Fruit fly (Drosophila melanogaster) whole organism, embryonic: ENCODE measurements around the gene Sk1.
A peak's percentile ranks its signal among the peaks of the same experiment; 100 is the strongest.

ENCODE experiments used
- Atf-2 ChIP-seq: fragments of 200-800 bp; sonication (Bioruptor generic); optimal IDR thresholded peaks from 2 replicates; lab custom pipeline; 2016; ENCODE audit warnings: missing biosample characterization, missing genetic modification characterization
- B-H1 ChIP-seq: fragments of 200-800 bp; sonication (Bioruptor generic); IDR thresholded peaks from 3 replicates; pipeline ENCODE4 v1.3.6; 2022; ENCODE audit warnings: missing biosample characterization, missing genetic modification characterization
- CG11093 ChIP-seq: fragments of 200-800 bp; sonication (Bioruptor generic); IDR thresholded peaks from 3 replicates; pipeline ENCODE4 v1.3.6; 2022; ENCODE audit warnings: missing biosample characterization, missing genetic modification characterization
- CG11723 ChIP-seq: fragments of 200-800 bp; sonication (Bioruptor generic); optimal IDR thresholded peaks from 2 replicates; lab custom pipeline; 2017; ENCODE audit warnings: missing biosample characterization, mild to moderate bottlenecking, missing genetic modification characterization
- CG13775 ChIP-seq: fragments of 200-800 bp; sonication (Bioruptor generic); optimal IDR thresholded peaks from 3 replicates; lab custom pipeline; 2017; ENCODE audit warnings: missing biosample characterization, mild to moderate bottlenecking, missing genetic modification characterization
- CG13894 ChIP-seq: fragments of 200-800 bp; sonication (Bioruptor generic); optimal IDR thresholded peaks from 3 replicates; lab custom pipeline; 2018; ENCODE audit warnings: missing biosample characterization, mild to moderate bottlenecking, missing genetic modification characterization, moderate library complexity
- CG14710 ChIP-seq: fragments of 200-800 bp; sonication (Bioruptor generic); optimal IDR thresholded peaks from 3 replicates; lab custom pipeline; 2019; ENCODE audit warnings: missing biosample characterization, mild to moderate bottlenecking, missing genetic modification characterization, moderate library complexity
- CG15269 ChIP-seq: fragments of 200-800 bp; sonication (Bioruptor generic); optimal IDR thresholded peaks from 2 replicates; lab custom pipeline; 2018; ENCODE audit warnings: missing biosample characterization, mild to moderate bottlenecking, missing genetic modification characterization, moderate library complexity
- CG2116 ChIP-seq: fragments of 200-800 bp; sonication (Bioruptor generic); optimal IDR thresholded peaks from 3 replicates; lab custom pipeline; 2018; ENCODE audit warnings: missing biosample characterization, mild to moderate bottlenecking, missing genetic modification characterization
- CG33213 ChIP-seq: fragments of 200-800 bp; sonication (Bioruptor generic); optimal IDR thresholded peaks from 3 replicates; lab custom pipeline; 2016; ENCODE audit warnings: missing biosample characterization, missing genetic modification characterization
- CG3407 ChIP-seq: fragments of 200-800 bp; sonication (Bioruptor generic); optimal IDR thresholded peaks from 2 replicates; lab custom pipeline; 2018; ENCODE audit warnings: missing biosample characterization, mild to moderate bottlenecking, missing genetic modification characterization
- CG4282 ChIP-seq: fragments of 200-800 bp; sonication (Bioruptor generic); optimal IDR thresholded peaks from 2 replicates; lab custom pipeline; 2016; ENCODE audit warnings: missing biosample characterization, missing genetic modification characterization
- CG4820 ChIP-seq: fragments of 200-800 bp; sonication (Bioruptor generic); optimal IDR thresholded peaks from 3 replicates; lab custom pipeline; 2016; ENCODE audit warnings: missing biosample characterization, missing genetic modification characterization
- CG5953 ChIP-seq: fragments of 200-800 bp; sonication (Bioruptor generic); IDR thresholded peaks from 2 replicates; pipeline ENCODE4 v1.3.6; 2022; ENCODE audit warnings: missing biosample characterization, missing genetic modification characterization
- CG6765 ChIP-seq: fragments of 200-800 bp; sonication (Bioruptor generic); optimal IDR thresholded peaks from 3 replicates; lab custom pipeline; 2017; ENCODE audit warnings: missing biosample characterization, mild to moderate bottlenecking, missing genetic modification characterization
- CG7372 ChIP-seq: fragments of 200-800 bp; sonication (Bioruptor generic); IDR thresholded peaks from 2 replicates; pipeline ENCODE4 v1.3.6; 2022; ENCODE audit warnings: missing biosample characterization, missing genetic modification characterization
- CG7745 ChIP-seq: fragments of 200-800 bp; sonication (Bioruptor generic); optimal IDR thresholded peaks from 2 replicates; lab custom pipeline; 2018; ENCODE audit warnings: missing biosample characterization, mild to moderate bottlenecking, missing genetic modification characterization, moderate library complexity
- CG8281 ChIP-seq: fragments of 200-800 bp; sonication (Bioruptor generic); optimal IDR thresholded peaks from 2 replicates; lab custom pipeline; 2018; ENCODE audit warnings: missing biosample characterization, mild to moderate bottlenecking, missing genetic modification characterization, moderate library complexity
- CG9437 ChIP-seq: fragments of 200-800 bp; sonication (Bioruptor generic); optimal IDR thresholded peaks from 2 replicates; lab custom pipeline; 2018; ENCODE audit warnings: missing biosample characterization, mild to moderate bottlenecking, missing genetic modification characterization
- CG9727 ChIP-seq: fragments of 200-800 bp; sonication (Bioruptor generic); optimal IDR thresholded peaks from 3 replicates; lab custom pipeline; 2017; ENCODE audit warnings: missing biosample characterization, mild to moderate bottlenecking, missing genetic modification characterization
- Fer1 ChIP-seq: fragments of 200-800 bp; sonication (Bioruptor generic); optimal IDR thresholded peaks from 2 replicates; lab custom pipeline; 2017; ENCODE audit warnings: missing biosample characterization, mild to moderate bottlenecking, missing genetic modification characterization
- Fer3 ChIP-seq: fragments of 200-800 bp; sonication (Bioruptor generic); optimal IDR thresholded peaks from 2 replicates; lab custom pipeline; 2018; ENCODE audit warnings: missing biosample characterization, mild to moderate bottlenecking, missing genetic modification characterization, moderate library complexity
- Lim3 ChIP-seq: fragments of 200-800 bp; sonication (Bioruptor generic); IDR thresholded peaks from 2 replicates; pipeline ENCODE4 v1.3.6; 2022; ENCODE audit warnings: missing biosample characterization, missing genetic modification characterization
- NK7.1 ChIP-seq: fragments of 200-800 bp; sonication (Bioruptor generic); optimal IDR thresholded peaks from 3 replicates; lab custom pipeline; 2016; ENCODE audit warnings: missing biosample characterization, missing genetic modification characterization
- Nf-YB ChIP-seq: fragments of 200-800 bp; sonication (Bioruptor generic); optimal IDR thresholded peaks from 3 replicates; lab custom pipeline; 2019; ENCODE audit warnings: missing biosample characterization, mild to moderate bottlenecking, missing genetic modification characterization, moderate library complexity
- TFAM ChIP-seq: fragments of 200-800 bp; sonication (Bioruptor generic); optimal IDR thresholded peaks from 2 replicates; lab custom pipeline; 2017; ENCODE audit warnings: missing biosample characterization, missing genetic modification characterization, inconsistent platforms
- bbx ChIP-seq: fragments of 200-800 bp; sonication (Bioruptor generic); IDR thresholded peaks from 2 replicates; pipeline ENCODE4 v1.3.6; 2022; ENCODE audit warnings: missing biosample characterization, missing genetic modification characterization; ENCODE audit not compliant: partially characterized antibody
- btn ChIP-seq: fragments of 200-800 bp; sonication (Bioruptor generic); optimal IDR thresholded peaks from 2 replicates; lab custom pipeline; 2016; ENCODE audit warnings: missing biosample characterization, missing genetic modification characterization
- chm ChIP-seq: fragments of 200-800 bp; sonication (Bioruptor generic); IDR thresholded peaks from 2 replicates; pipeline ENCODE4 v1.3.6; 2022; ENCODE audit warnings: missing biosample characterization, missing genetic modification characterization
- dmrt99B ChIP-seq: fragments of 200-800 bp; sonication (Bioruptor generic); optimal IDR thresholded peaks from 2 replicates; lab custom pipeline; 2018; ENCODE audit warnings: missing biosample characterization, mild to moderate bottlenecking, missing genetic modification characterization, moderate library complexity
- dysf ChIP-seq: fragments of 200-800 bp; sonication (Bioruptor generic); IDR thresholded peaks from 3 replicates; pipeline ENCODE4 v1.3.6; 2022; ENCODE audit warnings: missing biosample characterization, missing genetic modification characterization
- fd102C ChIP-seq: fragments of 200-800 bp; sonication (Bioruptor generic); optimal IDR thresholded peaks from 2 replicates; lab custom pipeline; 2018; ENCODE audit warnings: missing biosample characterization, mild to moderate bottlenecking, missing genetic modification characterization, moderate library complexity
- ftz-f1 ChIP-seq: fragments of 200-800 bp; sonication (Bioruptor generic); optimal IDR thresholded peaks from 2 replicates; lab custom pipeline; 2016; ENCODE audit warnings: missing biosample characterization, missing genetic modification characterization
- her ChIP-seq: fragments of 200-800 bp; sonication (Bioruptor generic); optimal IDR thresholded peaks from 2 replicates; lab custom pipeline; 2016; ENCODE audit warnings: missing biosample characterization, missing genetic modification characterization
- jigr1 ChIP-seq: fragments of 200-800 bp; sonication (Bioruptor generic); IDR thresholded peaks from 3 replicates; pipeline ENCODE4 v1.3.6; 2022; ENCODE audit warnings: missing biosample characterization, missing genetic modification characterization
- lola ChIP-seq, 3 experiments: fragments of >200 bp in 2 of 3; fragments of 200-800 bp in 1 of 3; sonication (Bioruptor generic) in 1 of 3; optimal IDR thresholded peaks; 2 replicates each; lab custom pipeline; 2017 to 2019; ENCODE audit warnings: missing biosample characterization in 3 of 3, missing genetic modification characterization in 3 of 3, mild to moderate bottlenecking in 1 of 3, moderate library complexity in 1 of 3
- maf-S ChIP-seq: fragments of 200-800 bp; sonication (Bioruptor generic); optimal IDR thresholded peaks from 2 replicates; lab custom pipeline; 2016; ENCODE audit warnings: missing biosample characterization, missing genetic modification characterization
- nmo ChIP-seq: fragments of 200-800 bp; sonication (Bioruptor generic); optimal IDR thresholded peaks from 2 replicates; lab custom pipeline; 2018; ENCODE audit warnings: missing biosample characterization, mild to moderate bottlenecking, missing genetic modification characterization, moderate library complexity
- nom ChIP-seq: fragments of 200-800 bp; sonication (Bioruptor generic); optimal IDR thresholded peaks from 2 replicates; lab custom pipeline; 2017; ENCODE audit warnings: missing biosample characterization, missing genetic modification characterization, mild to moderate bottlenecking, moderate library complexity, missing genetic modification reagents
- pfk ChIP-seq: fragments of 200-800 bp; sonication (Bioruptor generic); optimal IDR thresholded peaks from 2 replicates; lab custom pipeline; 2018; ENCODE audit warnings: missing biosample characterization, mild to moderate bottlenecking, missing genetic modification characterization, moderate library complexity
- pho ChIP-seq: fragments of 200-800 bp; sonication (Bioruptor generic); optimal IDR thresholded peaks from 2 replicates; lab custom pipeline; 2016; ENCODE audit warnings: missing biosample characterization, missing genetic modification characterization
- prd ChIP-seq, 3 experiments: fragments of >200 bp in 2 of 3; fragments of 200-800 bp in 1 of 3; sonication (Bioruptor generic) in 1 of 3; optimal IDR thresholded peaks in 2 of 3; IDR thresholded peaks in 1 of 3; 2 replicates in 2 of 3; 3 replicates in 1 of 3; pipeline versions ENCODE4 v1.3.6 to Lab custom; 2017 to 2022; ENCODE audit warnings: missing biosample characterization in 1 of 3, missing genetic modification characterization in 1 of 3
- repo ChIP-seq: fragments of 200-800 bp; sonication (Bioruptor generic); optimal IDR thresholded peaks from 2 replicates; lab custom pipeline; 2016; ENCODE audit warnings: missing biosample characterization, missing genetic modification characterization
- schlank ChIP-seq: fragments of 200-800 bp; sonication (Bioruptor generic); optimal IDR thresholded peaks from 2 replicates; lab custom pipeline; 2018; ENCODE audit warnings: missing biosample characterization, mild to moderate bottlenecking, missing genetic modification characterization
- sisA ChIP-seq: fragments of 200-800 bp; sonication (Bioruptor generic); IDR thresholded peaks from 2 replicates; pipeline ENCODE4 v1.3.6; 2022; ENCODE audit warnings: missing biosample characterization, missing genetic modification characterization
- slp2 ChIP-seq: fragments of 200-800 bp; sonication (Bioruptor generic); optimal IDR thresholded peaks from 2 replicates; lab custom pipeline; 2016; ENCODE audit warnings: missing biosample characterization, missing genetic modification characterization
- tll ChIP-seq, 2 experiments: fragments of 200-800 bp in 1 of 2; fragments of >200 bp in 1 of 2; sonication (Bioruptor generic) in 1 of 2; optimal IDR thresholded peaks; 2 replicates each; lab custom pipeline; 2017 to 2019; ENCODE audit warnings: missing biosample characterization in 2 of 2, missing genetic modification characterization in 2 of 2, mild to moderate bottlenecking in 1 of 2, moderate library complexity in 1 of 2
- wor ChIP-seq: fragments of 200-800 bp; sonication (Bioruptor generic); IDR thresholded peaks from 2 replicates; pipeline ENCODE4 v1.3.6; 2022; ENCODE audit warnings: missing biosample characterization, missing genetic modification characterization

The Sk1 gene

dm6 chrX:11454189-11454882 is 12.0 kb downstream of the Sk1 start, which contains the start of the genes Evi5 and HP5 (continued):
- TF ChIP-seq nmo (GFP tag; lab: Kevin White, UChicago) (peak; percentile 79), CG13775 (GFP tag; lab: Kevin White, UChicago) (peak; percentile 25), CG7745 (no peak), Fer1 (peak; percentile 15), btn (GFP tag; lab: Kevin White, UChicago) (no peak), CG5953 (GFP tag; lab: Robert Waterston, UW) (no peak), pho (GFP tag; lab: Kevin White, UChicago) (peak; percentile 45), dysf (peak; percentile 65; the same call in 2 of the 3 replicates), CG14710 (peak; percentile 57), CG7372 (GFP tag; lab: Robert Waterston, UW) (peak; percentile 43; the same call in 1 of the 2 replicates), chm (GFP tag; lab: Robert Waterston, UW) (no peak), jigr1 (GFP tag; lab: Robert Waterston, UW) (0 out of 3 replicates have a peak, but pooled peaks have one; percentile 23), Nf-YB (no peak), maf-S (GFP tag; lab: Kevin White, UChicago) (peak; percentile 32), CG2116 (peak; percentile 58), slp2 (GFP tag; lab: Kevin White, UChicago) (peak; percentile 27), CG4282 (peak; percentile 60), B-H1 (GFP tag; lab: Robert Waterston, UW) (peak; percentile 40; the same call in 1 of the 3 replicates), CG9727 (GFP tag; lab: Kevin White, UChicago) (peak; percentile 49), CG33213 (GFP tag; lab: Kevin White, UChicago) (peak; percentile 55), repo (no peak), CG4820 (GFP tag; lab: Kevin White, UChicago) (no peak), wor (no peak; the same call in 1 of the 2 replicates), CG9437 (GFP tag; lab: Kevin White, UChicago) (no peak), CG6765 (GFP tag; lab: Kevin White, UChicago) (no peak), TFAM (GFP tag; lab: Kevin White, UChicago) (no peak), CG13894 (tag; lab: Kevin White, UChicago) (peak; percentile 27), CG8281 (peak; percentile 9), CG11093 (no peak; the same call in 2 of the 3 replicates), schlank (tag; lab: Kevin White, UChicago) (no peak), CG15269 (tag; lab: Kevin White, UChicago) (peak; percentile 28), fd102C (no peak), sisA (GFP tag; lab: Robert Waterston, UW) (peak; percentile 73), dmrt99B (peak; percentile 38), nom (GFP tag; lab: Kevin White, UChicago) (peak; percentile 60), bbx (GFP tag; lab: Robert Waterston, UW) (peak; percentile 56), her (GFP tag; lab: Kevin White, UChicago) (no peak), Fer3 (tag; lab: Kevin White, UChicago) (peak; percentile 12), tll (GFP tag; optimal IDR thresholded peaks at IDR 0.05; lab: Kevin White, UChicago) (peak in 1 of 2 experiments; percentile 54), Lim3 (GFP tag; lab: Robert Waterston, UW) (no peak), prd (optimal IDR thresholded peaks at IDR 0.05; lab: Kevin White, UChicago) (no peak), prd (GFP tag; IDR thresholded peaks at IDR 0.05; lab: Robert Waterston, UW) (peak; percentile 80), CG11723 (GFP tag; lab: Kevin White, UChicago) (no peak), Atf-2 (peak; percentile 30), CG3407 (no peak), pfk (GFP tag; lab: Kevin White, UChicago) (no peak), NK7.1 (GFP tag; lab: Kevin White, UChicago) (peak; percentile 1), lola (GFP tag; optimal IDR thresholded peaks at IDR 0.05; lab: Kevin White, UChicago) (peak in 1 of 3 experiments; percentile 27), ftz-f1 (GFP tag; lab: Kevin White, UChicago) (no peak)
